Worm (Caenorhabditis elegans): ENCODE data around the gene col-78.

DNA sequence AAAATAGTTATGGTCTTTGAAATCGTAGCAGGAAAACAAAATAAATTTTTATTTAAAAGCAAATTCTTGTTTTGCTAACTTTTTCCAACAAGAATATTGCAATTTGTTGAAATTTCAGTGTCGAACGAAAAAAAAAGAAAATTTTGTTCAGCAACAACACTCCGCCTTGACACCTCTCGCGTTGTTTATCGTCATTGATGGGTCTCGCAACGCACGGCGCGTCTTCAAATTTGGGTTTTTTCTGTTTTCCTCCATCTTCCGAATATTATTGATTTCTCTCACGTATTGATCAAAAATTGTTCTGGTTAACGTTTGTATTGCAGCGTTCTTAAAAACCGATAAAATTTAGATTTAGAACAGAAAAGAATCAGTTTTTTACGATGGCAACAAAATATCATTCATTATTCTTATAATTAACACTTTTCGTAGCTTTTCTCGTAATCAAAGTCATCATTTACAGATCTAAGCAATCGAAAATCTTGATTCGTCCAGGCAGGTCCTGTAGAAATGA lies 17.2 kb downstream of the col-78 start, which contains the start of gene dpl-1:
- TF ChIP-seq dao-5 (tag; optimal IDR thresholded peaks at IDR 0.05) (no peak), W03F9.2 (tag; optimal IDR thresholded peaks at IDR 0.05) (peak; percentile 10), him-1 (tag; optimal IDR thresholded peaks at IDR 0.05) (no peak)
